Worm (Caenorhabditis elegans) whole organism, young adult: ENCODE measurements around the gene ver-4.

Experiments used
- B0261.1 ChIP-seq: sonication (generic microtip); optimal IDR thresholded peaks from 2 replicates; lab custom pipeline; 2016; ENCODE audit warnings: mild to moderate bottlenecking, missing genetic modification characterization, moderate library complexity, missing compliant biosample characterization
- B0336.3 ChIP-seq: fragments of 200-800 bp; sonication (Bioruptor generic); IDR thresholded peaks from 2 replicates; pipeline ENCODE4 v1.3.6; 2022; ENCODE audit warnings: missing genetic modification characterization, missing compliant biosample characterization
- C17E4.6 ChIP-seq: fragments of 200-800 bp; sonication (Bioruptor generic); IDR thresholded peaks from 2 replicates; pipeline ENCODE4 v1.3.6; 2022; ENCODE audit warnings: missing genetic modification reagents, missing genetic modification characterization, missing compliant biosample characterization
- F22D6.2 ChIP-seq: sonication (generic microtip); optimal IDR thresholded peaks from 2 replicates; lab custom pipeline; 2016; ENCODE audit warnings: mild to moderate bottlenecking, missing genetic modification characterization, missing compliant biosample characterization
- F52B5.7 ChIP-seq: sonication (generic microtip); optimal IDR thresholded peaks from 2 replicates; lab custom pipeline; 2016; ENCODE audit warnings: mild to moderate bottlenecking, missing genetic modification characterization, missing compliant biosample characterization
- F55B11.4 ChIP-seq: sonication (generic microtip); optimal IDR thresholded peaks from 2 replicates; lab custom pipeline; 2016; ENCODE audit warnings: missing compliant biosample characterization, missing genetic modification characterization, borderline replicate concordance; ENCODE audit not compliant: insufficient read depth
- K12H6.12 ChIP-seq: fragments of 200-800 bp; sonication (Bioruptor generic); optimal IDR thresholded peaks from 2 replicates; lab custom pipeline; 2018; ENCODE audit warnings: mild to moderate bottlenecking, missing genetic modification characterization, missing compliant biosample characterization
- Y79H2A.3 ChIP-seq: fragments of 200-800 bp; sonication (Bioruptor generic); conservative IDR thresholded peaks from 2 replicates; pipeline ENCODE4 v1.3.6; 2022; ENCODE audit warnings: missing genetic modification reagents, missing genetic modification characterization, missing compliant biosample characterization
- akir-1 ChIP-seq: fragments of 200-800 bp; sonication (Bioruptor generic); optimal IDR thresholded peaks from 2 replicates; lab custom pipeline; 2018; ENCODE audit warnings: mild to moderate bottlenecking, missing genetic modification characterization, moderate library complexity, missing compliant biosample characterization
- athp-1 ChIP-seq: sonication (generic microtip); optimal IDR thresholded peaks from 2 replicates; lab custom pipeline; 2017; ENCODE audit warnings: mild to moderate bottlenecking, missing genetic modification characterization, missing compliant biosample characterization
- attf-5 ChIP-seq: fragments of 200-800 bp; sonication (Bioruptor generic); optimal IDR thresholded peaks from 2 replicates; lab custom pipeline; 2018; ENCODE audit warnings: mild to moderate bottlenecking, missing genetic modification characterization, missing compliant biosample characterization
- ccch-3 ChIP-seq: fragments of 200-800 bp; sonication (Bioruptor generic); optimal IDR thresholded peaks from 2 replicates; lab custom pipeline; 2018; ENCODE audit warnings: mild to moderate bottlenecking, missing genetic modification characterization, missing compliant biosample characterization
- cebp-1 ChIP-seq, 2 experiments: fragments of 200-800 bp in 1 of 2; sonication (Bioruptor generic) in 1 of 2; sonication (generic microtip) in 1 of 2; IDR thresholded peaks in 1 of 2; optimal IDR thresholded peaks in 1 of 2; 2 replicates each; pipeline versions ENCODE4 v1.3.6 to Lab custom; 2017 to 2022; ENCODE audit warnings: missing compliant biosample characterization in 2 of 2, missing genetic modification characterization in 2 of 2, mild to moderate bottlenecking in 1 of 2, missing genetic modification reagents in 1 of 2, moderate library complexity in 1 of 2
- ceh-27 ChIP-seq: fragments of 200-800 bp; sonication (Bioruptor generic); optimal IDR thresholded peaks from 2 replicates; lab custom pipeline; 2018; ENCODE audit warnings: mild to moderate bottlenecking, missing genetic modification characterization, moderate library complexity, missing compliant biosample characterization
- ceh-58 ChIP-seq: fragments of 200-800 bp; sonication (Bioruptor generic); IDR thresholded peaks from 2 replicates; pipeline ENCODE4 v1.3.6; 2022; ENCODE audit warnings: missing genetic modification characterization, missing compliant biosample characterization
- ceh-79 ChIP-seq: sonication (generic microtip); optimal IDR thresholded peaks from 2 replicates; lab custom pipeline; 2017; ENCODE audit warnings: mild to moderate bottlenecking, missing genetic modification characterization, missing compliant biosample characterization
- die-1 ChIP-seq: sonication (generic microtip); optimal IDR thresholded peaks from 2 replicates; lab custom pipeline; 2016; ENCODE audit warnings: missing genotype, mild to moderate bottlenecking, missing genetic modification characterization, missing compliant biosample characterization
- dpl-1 ChIP-seq: fragments of 150-350 bp; optimal IDR thresholded peaks from 2 replicates; lab custom pipeline; 2014; ENCODE audit warnings: missing biosample characterization, missing genetic modification reagents, missing genetic modification characterization
- egrh-3 ChIP-seq: fragments of 200-800 bp; sonication (Bioruptor generic); IDR thresholded peaks from 2 replicates; pipeline ENCODE4 v1.3.6; 2022; ENCODE audit warnings: missing genetic modification reagents, missing genetic modification characterization, missing compliant biosample characterization
- ekl-4 ChIP-seq: fragments of 200-800 bp; sonication (Bioruptor generic); IDR thresholded peaks from 2 replicates; pipeline ENCODE4 v1.3.6; 2022; ENCODE audit warnings: missing genetic modification reagents, missing genetic modification characterization, missing compliant biosample characterization
- ets-4 ChIP-seq: fragments of 200-800 bp; sonication (Bioruptor generic); optimal IDR thresholded peaks from 2 replicates; lab custom pipeline; 2018; ENCODE audit warnings: mild to moderate bottlenecking, missing genetic modification characterization, missing compliant biosample characterization
- hlh-12 ChIP-seq: sonication (generic microtip); optimal IDR thresholded peaks from 2 replicates; lab custom pipeline; 2016; ENCODE audit warnings: missing genetic modification characterization, missing compliant biosample characterization
- hsf-1 ChIP-seq: fragments of 200-800 bp; sonication (Bioruptor generic); IDR thresholded peaks from 2 replicates; pipeline ENCODE4 v1.3.6; 2022; ENCODE audit warnings: missing genetic modification reagents, missing genetic modification characterization, missing compliant biosample characterization
- madf-8 ChIP-seq: fragments of 200-800 bp; sonication (Bioruptor generic); conservative IDR thresholded peaks from 2 replicates; pipeline ENCODE4 v1.3.6; 2022; ENCODE audit warnings: missing genetic modification reagents, missing genetic modification characterization, missing compliant biosample characterization
- mxl-1 ChIP-seq: sonication (generic microtip); optimal IDR thresholded peaks from 2 replicates; lab custom pipeline; 2016; ENCODE audit warnings: missing genetic modification characterization, missing compliant biosample characterization
- nfyb-1 ChIP-seq: fragments of 200-800 bp; sonication (Bioruptor generic); IDR thresholded peaks from 2 replicates; pipeline ENCODE4 v1.3.6; 2022; ENCODE audit warnings: missing genetic modification reagents, missing genetic modification characterization, missing compliant biosample characterization
- nhr-80 ChIP-seq: sonication (generic microtip); optimal IDR thresholded peaks from 2 replicates; lab custom pipeline; 2016; ENCODE audit warnings: missing genetic modification characterization, missing compliant biosample characterization
- rcor-1 ChIP-seq: fragments of 200-800 bp; sonication (Bioruptor generic); IDR thresholded peaks from 2 replicates; pipeline ENCODE4 v1.3.6; 2022; ENCODE audit warnings: missing genetic modification reagents, missing genetic modification characterization, missing compliant biosample characterization
- rec-8 ChIP-seq, 2 experiments: sonication (generic microtip); optimal IDR thresholded peaks; 2 replicates each; lab custom pipeline; 2016; ENCODE audit warnings: mild to moderate bottlenecking in 2 of 2, missing genetic modification characterization in 2 of 2, missing genetic modification reagents in 2 of 2, missing genotype in 2 of 2, missing biosample characterization in 1 of 2, missing compliant biosample characterization in 1 of 2, moderate library complexity in 1 of 2
- sea-2 ChIP-seq: fragments of 200-800 bp; sonication (Bioruptor generic); IDR thresholded peaks from 2 replicates; pipeline ENCODE4 v1.3.6; 2022; ENCODE audit warnings: missing genetic modification characterization, missing compliant biosample characterization
- sptf-2 ChIP-seq: fragments of 200-800 bp; sonication (Bioruptor generic); optimal IDR thresholded peaks from 2 replicates; lab custom pipeline; 2018; ENCODE audit warnings: mild to moderate bottlenecking, missing genetic modification characterization, missing compliant biosample characterization
- tbp1 ChIP-seq: fragments of 200-800 bp; sonication (Bioruptor generic); optimal IDR thresholded peaks from 2 replicates; lab custom pipeline; 2018; ENCODE audit warnings: mild to moderate bottlenecking, missing genetic modification characterization, missing compliant biosample characterization
- tbx-9 ChIP-seq: sonication (generic microtip); optimal IDR thresholded peaks from 2 replicates; lab custom pipeline; 2016; ENCODE audit warnings: borderline replicate concordance, missing genetic modification characterization, inconsistent platforms, missing compliant biosample characterization
- zfh-2 ChIP-seq: fragments of 200-800 bp; sonication (Bioruptor generic); conservative IDR thresholded peaks from 2 replicates; pipeline ENCODE4 v1.3.6; 2022; ENCODE audit warnings: missing genetic modification reagents, missing genetic modification characterization, missing compliant biosample characterization
- ztf-25 ChIP-seq: fragments of 200-800 bp; sonication (Bioruptor generic); IDR thresholded peaks from 2 replicates; pipeline ENCODE4 v1.3.6; 2022; ENCODE audit warnings: missing genetic modification reagents, missing genetic modification characterization, missing compliant biosample characterization

Gene ver-4

DNA sequence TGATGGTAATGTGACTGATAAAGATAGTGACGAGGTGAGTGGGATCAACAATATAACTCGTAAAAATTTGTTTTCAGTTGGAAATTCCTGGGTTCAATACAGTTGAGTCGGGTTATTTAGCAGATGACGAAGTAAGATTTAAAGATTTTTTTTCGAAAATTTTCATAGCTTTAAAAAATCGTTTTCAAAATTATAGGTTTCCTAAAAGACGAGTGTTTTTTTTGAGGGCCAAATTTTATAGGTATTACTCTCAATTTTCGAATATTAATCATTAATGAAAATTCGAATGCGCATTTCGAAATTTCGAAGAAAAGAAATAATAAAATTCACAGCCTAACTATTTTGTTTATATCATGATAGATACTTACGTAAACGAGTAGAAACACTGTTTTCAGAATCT is 11.0 kb upstream of the ver-4 start:
- TF ChIP-seq Y79H2A.3 (GFP tag; lab: Robert Waterston, UW), result no peak

DNA sequence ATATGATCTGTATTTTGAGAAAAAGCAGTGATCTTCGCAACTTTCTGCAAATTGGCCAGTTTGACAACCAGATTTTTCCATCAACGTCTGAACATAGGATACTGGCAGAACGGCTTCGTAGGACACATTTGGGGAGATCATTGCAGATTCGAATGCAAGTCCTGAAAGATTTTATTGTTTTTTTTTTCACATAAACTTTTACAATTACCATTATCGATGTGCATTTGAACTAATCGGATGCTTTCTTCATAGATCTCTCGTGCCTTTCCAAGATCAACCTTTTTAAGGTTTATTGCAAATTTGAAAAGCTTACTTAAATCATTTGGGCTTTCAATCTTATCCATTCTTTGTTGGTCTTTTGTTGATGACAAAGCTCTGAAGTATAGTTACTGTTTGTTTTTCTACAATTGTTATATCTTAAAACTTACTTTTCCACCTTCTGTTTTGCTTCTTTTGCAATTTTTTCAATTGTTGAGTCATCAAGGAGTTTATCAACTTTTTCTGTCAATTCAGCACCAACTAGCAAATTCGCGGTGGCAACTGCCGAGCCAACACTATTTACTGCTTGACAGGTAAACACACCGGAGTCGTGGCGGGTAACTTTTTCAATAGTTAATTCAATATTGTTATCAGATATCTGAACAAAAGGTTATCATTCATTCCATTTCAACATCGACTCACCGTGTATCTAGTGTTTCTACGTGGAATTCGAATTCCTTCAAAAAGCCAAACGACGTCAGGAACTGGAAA is 5.5 kb upstream of the ver-4 start:
- TF ChIP-seq K12H6.12 (tag; lab: Kevin White, UChicago), result no peak
- TF ChIP-seq rcor-1 (GFP tag; lab: Robert Waterston, UW), result no peak
- TF ChIP-seq madf-8 (GFP tag; lab: Robert Waterston, UW), result no peak
- TF ChIP-seq, all 124 proteins: peak for 0

DNA sequence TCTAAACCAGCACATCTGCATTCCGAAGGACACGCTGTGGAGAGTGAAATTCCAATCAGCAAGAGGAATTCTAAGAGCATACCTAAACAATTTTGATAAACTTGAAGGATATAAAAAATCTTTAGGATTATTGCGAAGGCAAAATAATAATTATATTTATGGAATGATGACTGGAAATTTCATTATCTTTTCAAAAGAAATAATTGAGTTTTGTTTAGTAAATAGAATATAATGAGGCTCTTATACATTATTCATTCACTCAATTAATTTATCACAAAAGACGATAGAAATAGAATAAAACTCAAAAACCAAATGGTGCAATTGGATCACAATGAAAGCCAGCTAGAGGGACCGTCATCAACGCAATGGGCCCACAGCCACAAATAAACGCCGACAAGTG is 3.0 kb upstream of the ver-4 start, which contains the start of gene pxn-2:
TSS of gene pxn-2 (minus strand) at position 101 of the 400 bp plus-strand sequence.
- no peak for TF ChIP-seq ztf-25 (GFP tag; lab: Robert Waterston, UW)
- TF ChIP-seq nfyb-1 (GFP tag; lab: Robert Waterston, UW), result no peak
- TF ChIP-seq mxl-1 (tag; lab: Kevin White, UChicago), result no peak
- TF ChIP-seq F22D6.2 (tag; lab: Kevin White, UChicago), result no peak
- no peak for TF ChIP-seq ceh-27
- TF ChIP-seq akir-1 (GFP tag; lab: Kevin White, UChicago), result no peak
- no peak for TF ChIP-seq athp-1 (tag; lab: Kevin White, UChicago)
- TF ChIP-seq hsf-1 (GFP tag; lab: Robert Waterston, UW), result no peak
- TF ChIP-seq sptf-2, result no peak
- no peak for TF ChIP-seq egrh-3 (GFP tag; lab: Robert Waterston, UW)
- TF ChIP-seq ccch-3 (GFP tag; lab: Kevin White, UChicago), result no peak
- no peak for TF ChIP-seq C17E4.6 (GFP tag; lab: Robert Waterston, UW)
- no peak for TF ChIP-seq die-1 (tag; lab: Kevin White, UChicago)
- no peak for TF ChIP-seq ekl-4 (GFP tag; lab: Robert Waterston, UW)
- TF ChIP-seq zfh-2 (GFP tag; lab: Robert Waterston, UW), result no peak
- no peak for TF ChIP-seq madf-8 (GFP tag; lab: Robert Waterston, UW)
- TF ChIP-seq rcor-1 (GFP tag; lab: Robert Waterston, UW), result no peak
- no peak for TF ChIP-seq sea-2 (GFP tag; lab: Robert Waterston, UW)
- TF ChIP-seq cebp-1 (GFP tag; IDR thresholded peaks at IDR 0.05; lab: Robert Waterston, UW), result no peak
- TF ChIP-seq cebp-1 (tag; optimal IDR thresholded peaks at IDR 0.05; lab: Kevin White, UChicago), result no peak
- no peak for TF ChIP-seq hlh-12 (tag; lab: Kevin White, UChicago)

DNA sequence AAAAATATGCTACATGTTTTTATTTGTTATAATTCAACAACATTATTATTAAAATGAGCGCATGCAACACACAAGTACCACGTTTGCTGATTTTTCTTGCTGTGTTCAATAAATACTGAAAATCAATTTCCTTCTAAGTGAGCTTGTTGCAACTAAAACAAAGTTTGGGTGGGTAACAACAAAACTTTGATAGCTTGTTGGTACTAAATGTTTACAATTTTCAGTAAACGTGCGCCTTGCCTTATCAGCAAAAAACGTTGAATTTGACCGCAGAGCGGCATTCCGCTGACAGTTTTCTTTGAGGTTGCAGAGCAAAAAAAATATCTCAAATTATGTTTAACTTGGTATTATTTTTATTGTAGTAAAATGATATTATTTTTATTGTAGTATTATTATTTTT is 777 bp upstream of the ver-4 start:
- TF ChIP-seq ceh-58, result no peak
- no peak for TF ChIP-seq B0261.1 (tag; lab: Kevin White, UChicago)
- TF ChIP-seq F52B5.7 (tag; lab: Kevin White, UChicago), result no peak
- TF ChIP-seq attf-5 (GFP tag; lab: Kevin White, UChicago), result no peak
- peak; percentile 10 for TF ChIP-seq nhr-80
- TF ChIP-seq tbx-9 (tag; lab: Kevin White, UChicago), result no peak

DNA sequence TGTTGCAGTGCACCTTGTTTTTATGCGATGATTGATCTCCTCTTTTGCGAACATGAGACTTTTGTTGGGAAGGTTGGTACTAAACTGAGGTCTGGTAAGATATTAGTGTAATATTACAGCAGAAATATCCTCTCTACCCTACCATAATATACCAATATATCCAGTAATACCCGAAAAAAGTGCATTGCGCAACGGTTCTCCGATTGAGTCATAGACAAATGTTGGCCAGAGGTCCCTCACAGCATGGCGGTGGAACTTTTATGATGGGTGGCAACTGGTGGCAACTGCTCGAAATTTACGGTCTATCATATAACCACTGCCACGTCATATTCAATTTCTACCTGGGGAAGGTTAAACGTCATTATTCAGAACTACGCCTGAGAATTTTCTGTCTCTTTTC is 7.1 kb downstream of the ver-4 start:
- TF ChIP-seq ceh-79 (tag; lab: Kevin White, UChicago) (no peak), madf-8 (GFP tag; lab: Robert Waterston, UW) (no peak), rec-8 (tag; optimal IDR thresholded peaks at IDR 0.05; lab: Kevin White, UChicago) (no peak), ekl-4 (GFP tag; lab: Robert Waterston, UW) (no peak), ets-4 (GFP tag; lab: Kevin White, UChicago) (no peak), dpl-1 (GFP tag; lab: Kevin White, UChicago) (no peak), B0336.3 (GFP tag; lab: Robert Waterston, UW) (no peak), hlh-12 (tag; lab: Kevin White, UChicago) (no peak), tbp1 (no peak), F55B11.4 (no peak)
